Fruit fly (Drosophila melanogaster) whole organism, pupa: Measurements from ENCODE around the gene Nt5a.

Experiments used
- CG10348 ChIP-seq: fragments of 200-800 bp; sonication (Bioruptor generic); IDR thresholded peaks from 2 replicates; pipeline ENCODE4 v1.3.6; 2022; ENCODE audit warnings: missing biosample characterization, missing genetic modification characterization
- CG34367 ChIP-seq: fragments of 200-800 bp; sonication (Bioruptor generic); optimal IDR thresholded peaks from 2 replicates; lab custom pipeline; 2018; ENCODE audit warnings: missing biosample characterization, mild to moderate bottlenecking, missing genetic modification characterization
- CG4496 ChIP-seq: fragments of 200-800 bp; sonication (Bioruptor generic); IDR thresholded peaks from 3 replicates; pipeline ENCODE4 v1.3.6; 2022; ENCODE audit warnings: missing biosample characterization, missing genetic modification characterization
- CG8159 ChIP-seq: fragments of 200-800 bp; sonication (Bioruptor generic); optimal IDR thresholded peaks from 3 replicates; lab custom pipeline; 2018; ENCODE audit warnings: missing biosample characterization, mild to moderate bottlenecking, missing genetic modification characterization, moderate library complexity
- CG8301 ChIP-seq: fragments of 200-800 bp; sonication (Bioruptor generic); optimal IDR thresholded peaks from 2 replicates; lab custom pipeline; 2018; ENCODE audit warnings: missing biosample characterization, mild to moderate bottlenecking, missing genetic modification characterization
- CG9948 ChIP-seq: fragments of 200-800 bp; sonication (Bioruptor generic); optimal IDR thresholded peaks from 2 replicates; lab custom pipeline; 2018; ENCODE audit warnings: missing biosample characterization, mild to moderate bottlenecking, missing genetic modification characterization, moderate library complexity

dm6 chr3L:1329724-1330123 lies 22.5 kb upstream of the Nt5a start, which contains the start of gene ND-ACP:
- no peak for TF ChIP-seq CG4496 (GFP tag; lab: Robert Waterston, UW)
- no peak for TF ChIP-seq CG9948
- TF ChIP-seq CG34367 (tag; lab: Kevin White, UChicago), result no peak
- TF ChIP-seq CG10348 (GFP tag; lab: Robert Waterston, UW), result no peak
- TF ChIP-seq CG8301 (tag; lab: Kevin White, UChicago), result no peak
- no peak for TF ChIP-seq CG8159 (tag; lab: Kevin White, UChicago)
